Worm (Caenorhabditis elegans): ENCODE results near the gene W03C9.1.

W03C9.1 gene

ce11 chrII:11954811-11955210 is 7.1 kb downstream of the W03C9.1 start:
- TF ChIP-seq daf-12 (tag; optimal IDR thresholded peaks at IDR 0.05) (no peak), elt-3 (tag; optimal IDR thresholded peaks at IDR 0.05) (no peak), egl-27 (tag; optimal IDR thresholded peaks at IDR 0.05) (no peak), hmg-11 (tag; optimal IDR thresholded peaks at IDR 0.05) (no peak), nhr-43 (tag; optimal IDR thresholded peaks at IDR 0.05; ENCODE audit: poor library complexity, severe bottlenecking) (no peak), snpc-4 (tag; optimal IDR thresholded peaks at IDR 0.05) (no peak), fos-1 (tag; optimal IDR thresholded peaks at IDR 0.05) (no peak), ztf-4 (tag; optimal IDR thresholded peaks at IDR 0.05) (no peak), aly-2 (tag; optimal IDR thresholded peaks at IDR 0.05) (no peak)

- TF ChIP-seq mml-1 (tag; optimal IDR thresholded peaks at IDR 0.05) (no peak), lin-39 (tag; optimal IDR thresholded peaks at IDR 0.05) (no peak), snpc-4 (tag; optimal IDR thresholded peaks at IDR 0.05) (no peak), eor-1 (tag; optimal IDR thresholded peaks at IDR 0.05) (no peak), ceh-16 (tag; optimal IDR thresholded peaks at IDR 0.05) (no peak), nhr-43 (tag; optimal IDR thresholded peaks at IDR 0.05; ENCODE audit: poor library complexity, severe bottlenecking) (no peak), nhr-28 (tag; optimal IDR thresholded peaks at IDR 0.05) (no peak), unc-62 (GFP tag; optimal IDR thresholded peaks at IDR 0.05) (no peak), pha-4 (tag; optimal IDR thresholded peaks at IDR 0.05) (no peak), egl-27 (tag; optimal IDR thresholded peaks at IDR 0.05) (no peak), elt-1 (tag; optimal IDR thresholded peaks at IDR 0.05) (no peak)
Observed at ce11 chrII:11954208-11954607, 7.7 kb downstream of the W03C9.1 start, which contains the start of gene W03C9.6. Gene W03C9.6 (plus strand): TSS chrII:11954508.

- TF ChIP-seq egl-27 (tag; optimal IDR thresholded peaks at IDR 0.05) (no peak), zag-1 (tag; optimal IDR thresholded peaks at IDR 0.05) (no peak), ceh-28 (tag; optimal IDR thresholded peaks at IDR 0.05) (no peak), jun-1 (tag; optimal IDR thresholded peaks at IDR 0.05) (no peak), lin-15B (tag; optimal IDR thresholded peaks at IDR 0.05) (no peak), elt-3 (tag; optimal IDR thresholded peaks at IDR 0.05) (no peak), hmg-11 (tag; optimal IDR thresholded peaks at IDR 0.05) (no peak), mml-1 (tag; optimal IDR thresholded peaks at IDR 0.05) (no peak), sea-2 (GFP tag; optimal IDR thresholded peaks at IDR 0.05) (no peak), ceh-82 (tag; optimal IDR thresholded peaks at IDR 0.05) (no peak)
Observed at ce11 chrII:11952963-11953362, 9.0 kb downstream of the W03C9.1 start.

DNA sequence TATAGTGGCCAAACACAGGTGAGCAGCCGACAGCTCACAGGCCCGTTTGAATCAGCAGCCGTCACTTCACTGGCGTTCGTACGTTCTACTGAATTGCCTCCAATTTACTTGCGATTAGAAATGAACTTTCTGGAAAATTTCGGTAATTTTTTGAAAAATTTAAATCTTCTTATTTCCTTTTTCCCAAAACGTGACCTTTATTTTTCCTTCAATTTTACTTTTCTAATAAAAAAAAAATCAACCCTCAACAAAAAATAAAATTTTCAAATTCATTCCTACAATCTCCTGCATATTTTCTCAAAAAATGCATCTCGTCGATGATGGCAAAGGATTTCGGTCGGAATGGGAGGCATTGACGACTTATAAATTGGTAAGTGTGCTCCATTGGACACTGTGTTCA is 13.5 kb downstream of the W03C9.1 start, which contains the start of gene W03C9.8:
TSS of gene W03C9.8 (plus strand) at position 301 of the 400 bp plus-strand sequence.
- no peak for TF ChIP-seq ceh-16 (tag; optimal IDR thresholded peaks at IDR 0.05)
- TF ChIP-seq nhr-237 (tag; optimal IDR thresholded peaks at IDR 0.05), result no peak
- TF ChIP-seq ztf-4 (tag; optimal IDR thresholded peaks at IDR 0.05), result no peak
- TF ChIP-seq mml-1 (tag; optimal IDR thresholded peaks at IDR 0.05), result no peak

- TF ChIP-seq elt-2 (tag; optimal IDR thresholded peaks at IDR 0.05) (peak; percentile 24), hmg-11 (tag; optimal IDR thresholded peaks at IDR 0.05) (no peak)
Observed at ce11 chrII:11936393-11936792, 25.5 kb downstream of the W03C9.1 start.

DNA sequence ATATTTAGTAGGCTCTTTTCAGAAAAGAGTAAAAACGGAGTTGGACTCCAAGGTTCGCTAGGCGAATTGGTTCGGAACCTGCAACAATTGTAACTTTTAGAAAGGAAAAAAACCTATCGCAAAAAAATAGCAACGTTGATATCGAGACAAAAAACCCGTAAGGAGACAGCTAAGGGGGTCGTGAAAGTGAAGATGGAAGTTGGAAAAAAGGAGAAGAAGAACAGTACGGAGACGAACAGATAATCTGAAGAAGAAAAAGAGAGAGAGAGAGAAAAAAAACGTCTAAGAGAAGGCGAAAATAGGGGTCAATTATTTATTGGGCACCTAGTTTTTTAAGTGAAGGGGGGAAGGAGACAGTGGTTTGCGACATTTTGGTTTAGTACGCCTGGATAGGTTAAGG is 26.7 kb downstream of the W03C9.1 start, which contains the start of gene lin-29:
TSS of gene lin-29 (minus strand) at position 78 of the 400 bp plus-strand sequence.
- TF ChIP-seq nfya-1 (tag; optimal IDR thresholded peaks at IDR 0.05; ENCODE audit: insufficient read depth), result no peak
- TF ChIP-seq nhr-76 (tag; optimal IDR thresholded peaks at IDR 0.05), result no peak
- no peak for TF ChIP-seq aly-2 (tag; optimal IDR thresholded peaks at IDR 0.05)
- TF ChIP-seq fkh-10 (GFP tag; optimal IDR thresholded peaks at IDR 0.05), result no peak
- TF ChIP-seq snpc-4 (tag; optimal IDR thresholded peaks at IDR 0.05), result no peak
- TF ChIP-seq pqm-1 (tag; optimal IDR thresholded peaks at IDR 0.05), result no peak
- TF ChIP-seq lsy-12 (tag; optimal IDR thresholded peaks at IDR 0.05), result no peak

DNA sequence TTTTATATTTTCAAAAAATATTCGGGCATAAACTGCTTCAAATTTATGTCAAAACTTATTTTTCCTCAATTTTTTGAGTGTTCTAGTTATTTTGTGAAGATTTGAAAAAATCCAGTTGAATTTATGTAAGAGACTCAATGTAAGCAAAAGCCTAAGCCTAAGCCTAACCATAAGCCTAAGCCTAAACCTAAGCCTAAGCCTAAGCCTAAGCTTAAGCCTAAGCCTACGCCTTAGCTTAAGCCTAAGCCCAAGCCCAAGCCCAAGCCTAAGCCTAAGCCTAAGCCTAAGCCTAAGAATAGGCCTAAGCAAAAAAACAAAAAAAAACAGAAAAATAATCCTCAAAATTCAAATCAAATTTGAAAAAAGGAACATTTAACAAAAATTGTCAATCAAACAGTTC is 31.8 kb downstream of the W03C9.1 start:
- no peak for TF ChIP-seq sea-2 (GFP tag; optimal IDR thresholded peaks at IDR 0.05)
- TF ChIP-seq mml-1 (tag; optimal IDR thresholded peaks at IDR 0.05), result no peak
- TF ChIP-seq egl-5 (tag; optimal IDR thresholded peaks at IDR 0.05), result no peak
- TF ChIP-seq mdl-1 (tag; optimal IDR thresholded peaks at IDR 0.05), result no peak
- no peak for TF ChIP-seq pqm-1 (tag; optimal IDR thresholded peaks at IDR 0.05)

Measured in whole organism, L3 larva.